Fruit fly (Drosophila melanogaster) whole organism, embryonic: ENCODE results near the gene CG8135.

Experiments
- Adf1 ChIP-seq: fragments of 200-800 bp; sonication (Bioruptor generic); IDR thresholded peaks from 2 replicates; pipeline ENCODE4 v1.3.6; 2022; ENCODE audit warnings: missing biosample characterization, missing genetic modification characterization
- Blimp-1 ChIP-seq: fragments of 200-800 bp; sonication (Bioruptor generic); optimal IDR thresholded peaks from 3 replicates; lab custom pipeline; 2018; ENCODE audit warnings: missing biosample characterization, missing genetic modification characterization, mild to moderate bottlenecking, moderate library complexity, missing genetic modification reagents
- CG10209 ChIP-seq: fragments of 200-800 bp; sonication (Bioruptor generic); optimal IDR thresholded peaks from 3 replicates; lab custom pipeline; 2017; ENCODE audit warnings: missing biosample characterization, mild to moderate bottlenecking, missing genetic modification characterization, missing genetic modification reagents
- CG10543 ChIP-seq: fragments of 200-800 bp; sonication (Bioruptor generic); optimal IDR thresholded peaks from 3 replicates; lab custom pipeline; 2017; ENCODE audit warnings: missing biosample characterization, mild to moderate bottlenecking, missing genetic modification characterization, moderate library complexity
- CG11696 ChIP-seq: fragments of 200-800 bp; sonication (Bioruptor generic); IDR thresholded peaks from 2 replicates; pipeline ENCODE4 v1.3.6; 2022; ENCODE audit warnings: missing biosample characterization, missing genetic modification characterization
- CG12942 ChIP-seq: fragments of 200-800 bp; sonication (Bioruptor generic); optimal IDR thresholded peaks from 3 replicates; lab custom pipeline; 2016; ENCODE audit warnings: missing biosample characterization, missing genetic modification characterization
- CG13424 ChIP-seq: fragments of 200-800 bp; sonication (Bioruptor generic); optimal IDR thresholded peaks from 2 replicates; lab custom pipeline; 2019; ENCODE audit warnings: missing biosample characterization, mild to moderate bottlenecking, missing genetic modification characterization, moderate library complexity
- CG13624 ChIP-seq: fragments of 200-800 bp; sonication (Bioruptor generic); optimal IDR thresholded peaks from 2 replicates; lab custom pipeline; 2016; ENCODE audit warnings: missing biosample characterization, missing genetic modification characterization
- CG14965 ChIP-seq: fragments of 200-800 bp; sonication (Bioruptor generic); optimal IDR thresholded peaks from 2 replicates; lab custom pipeline; 2016; ENCODE audit warnings: missing biosample characterization, missing genetic modification characterization, borderline replicate concordance
- CG15479 ChIP-seq: fragments of 200-800 bp; sonication (Bioruptor generic); optimal IDR thresholded peaks from 3 replicates; lab custom pipeline; 2019; ENCODE audit warnings: missing biosample characterization, mild to moderate bottlenecking, missing genetic modification characterization, moderate library complexity
- CG15514 ChIP-seq: fragments of 200-800 bp; sonication (Bioruptor generic); optimal IDR thresholded peaks from 3 replicates; lab custom pipeline; 2017; ENCODE audit warnings: missing biosample characterization, missing genetic modification characterization, mild to moderate bottlenecking, moderate library complexity, missing genetic modification reagents
- CG1647 ChIP-seq: fragments of 200-800 bp; sonication (Bioruptor generic); optimal IDR thresholded peaks from 3 replicates; lab custom pipeline; 2016; ENCODE audit warnings: missing biosample characterization, missing genetic modification characterization
- CG2120 ChIP-seq: fragments of 200-800 bp; sonication (Bioruptor generic); optimal IDR thresholded peaks from 3 replicates; lab custom pipeline; 2016; ENCODE audit warnings: missing biosample characterization, missing genetic modification characterization
- CG2129 ChIP-seq: fragments of 200-800 bp; sonication (Bioruptor generic); IDR thresholded peaks from 2 replicates; pipeline ENCODE4 v1.3.6; 2022; ENCODE audit warnings: missing biosample characterization, missing genetic modification characterization; ENCODE audit not compliant: partially characterized antibody
- CG4282 ChIP-seq: fragments of 200-800 bp; sonication (Bioruptor generic); optimal IDR thresholded peaks from 2 replicates; lab custom pipeline; 2016; ENCODE audit warnings: missing biosample characterization, missing genetic modification characterization
- CG4328 ChIP-seq: fragments of 200-800 bp; sonication (Bioruptor generic); optimal IDR thresholded peaks from 3 replicates; lab custom pipeline; 2017; ENCODE audit warnings: missing biosample characterization, missing genetic modification reagents, missing genetic modification characterization
- CG4820 ChIP-seq: fragments of 200-800 bp; sonication (Bioruptor generic); optimal IDR thresholded peaks from 3 replicates; lab custom pipeline; 2016; ENCODE audit warnings: missing biosample characterization, missing genetic modification characterization
- CG5953 ChIP-seq: fragments of 200-800 bp; sonication (Bioruptor generic); IDR thresholded peaks from 2 replicates; pipeline ENCODE4 v1.3.6; 2022; ENCODE audit warnings: missing biosample characterization, missing genetic modification characterization
- CG8281 ChIP-seq: fragments of 200-800 bp; sonication (Bioruptor generic); optimal IDR thresholded peaks from 2 replicates; lab custom pipeline; 2018; ENCODE audit warnings: missing biosample characterization, mild to moderate bottlenecking, missing genetic modification characterization, moderate library complexity
- CG9876 ChIP-seq: fragments of 200-800 bp; sonication (Bioruptor generic); optimal IDR thresholded peaks from 2 replicates; lab custom pipeline; 2016; ENCODE audit warnings: missing biosample characterization, missing genetic modification characterization
- CrebB ChIP-seq: fragments of 200-800 bp; sonication (Bioruptor generic); optimal IDR thresholded peaks from 3 replicates; lab custom pipeline; 2018; ENCODE audit warnings: missing biosample characterization, mild to moderate bottlenecking, missing genetic modification characterization
- Dek ChIP-seq: fragments of 200-800 bp; sonication (Bioruptor generic); optimal IDR thresholded peaks from 3 replicates; lab custom pipeline; 2019; ENCODE audit warnings: missing biosample characterization, mild to moderate bottlenecking, missing genetic modification characterization, moderate library complexity
- Dip3 ChIP-seq: fragments of 200-800 bp; sonication (Bioruptor generic); optimal IDR thresholded peaks from 3 replicates; lab custom pipeline; 2016; ENCODE audit warnings: missing biosample characterization, missing genetic modification characterization
- HHEX ChIP-seq: fragments of 200-800 bp; sonication (Bioruptor generic); optimal IDR thresholded peaks from 3 replicates; lab custom pipeline; 2017; ENCODE audit warnings: missing biosample characterization, mild to moderate bottlenecking, missing genetic modification characterization, missing genetic modification reagents
- HLH3B ChIP-seq: fragments of 200-800 bp; sonication (Bioruptor generic); IDR thresholded peaks from 2 replicates; pipeline ENCODE4 v1.3.6; 2022; ENCODE audit warnings: missing biosample characterization, missing genetic modification characterization
- HmgZ ChIP-seq: fragments of 200-800 bp; sonication (Bioruptor generic); optimal IDR thresholded peaks from 2 replicates; lab custom pipeline; 2018; ENCODE audit warnings: missing biosample characterization, mild to moderate bottlenecking, missing genetic modification characterization
- Ptx1 ChIP-seq: fragments of 200-800 bp; sonication (Bioruptor generic); IDR thresholded peaks from 2 replicates; pipeline ENCODE4 v1.3.6; 2022; ENCODE audit warnings: missing biosample characterization, missing genetic modification characterization
- Ravus ChIP-seq: fragments of 200-800 bp; sonication (Bioruptor generic); IDR thresholded peaks from 2 replicates; pipeline ENCODE4 v1.3.6; 2022; ENCODE audit warnings: missing biosample characterization, missing genetic modification characterization
- ash1 ChIP-seq: fragments of 200-800 bp; sonication (Bioruptor generic); optimal IDR thresholded peaks from 2 replicates; lab custom pipeline; 2018; ENCODE audit warnings: missing biosample characterization, mild to moderate bottlenecking, missing genetic modification characterization
- cg ChIP-seq: fragments of 200-800 bp; sonication (Bioruptor generic); optimal IDR thresholded peaks from 3 replicates; lab custom pipeline; 2019; ENCODE audit warnings: missing biosample characterization, mild to moderate bottlenecking, missing genetic modification characterization, moderate library complexity
- da ChIP-seq: fragments of 200-800 bp; sonication (Bioruptor generic); optimal IDR thresholded peaks from 2 replicates; lab custom pipeline; 2016; ENCODE audit warnings: missing biosample characterization, missing genetic modification characterization
- dmrt11E ChIP-seq: fragments of 200-800 bp; sonication (Bioruptor generic); optimal IDR thresholded peaks from 3 replicates; lab custom pipeline; 2018; ENCODE audit warnings: missing biosample characterization, mild to moderate bottlenecking, missing genetic modification characterization, moderate library complexity
- exex ChIP-seq: fragments of 200-800 bp; sonication (Bioruptor generic); optimal IDR thresholded peaks from 4 replicates; lab custom pipeline; 2018; ENCODE audit warnings: missing biosample characterization, mild to moderate bottlenecking, missing genetic modification characterization, moderate library complexity
- fd96Cb ChIP-seq: fragments of 200-800 bp; sonication (Bioruptor generic); optimal IDR thresholded peaks from 2 replicates; lab custom pipeline; 2018; ENCODE audit warnings: missing biosample characterization, mild to moderate bottlenecking, missing genetic modification characterization, moderate library complexity
- gsb-n ChIP-seq: fragments of 200-800 bp; sonication (Bioruptor generic); optimal IDR thresholded peaks from 3 replicates; lab custom pipeline; 2018; ENCODE audit warnings: missing biosample characterization, mild to moderate bottlenecking, missing genetic modification characterization
- hbn ChIP-seq: fragments of 200-800 bp; sonication (Bioruptor generic); IDR thresholded peaks from 2 replicates; pipeline ENCODE4 v1.3.6; 2022; ENCODE audit warnings: missing biosample characterization, missing genetic modification characterization; ENCODE audit not compliant: partially characterized antibody
- jing ChIP-seq: fragments of 200-800 bp; sonication (Bioruptor generic); optimal IDR thresholded peaks from 2 replicates; lab custom pipeline; 2018; ENCODE audit warnings: missing biosample characterization, mild to moderate bottlenecking, missing genetic modification characterization
- jumu ChIP-seq: fragments of 200-800 bp; sonication (Bioruptor generic); optimal IDR thresholded peaks from 3 replicates; lab custom pipeline; 2016; ENCODE audit warnings: missing biosample characterization, missing genetic modification characterization
- kni ChIP-seq: fragments of 200-800 bp; sonication (Bioruptor generic); optimal IDR thresholded peaks from 3 replicates; lab custom pipeline; 2017; ENCODE audit warnings: mild to moderate bottlenecking, missing biosample characterization, missing genetic modification reagents, missing genetic modification characterization
- maf-S ChIP-seq: fragments of 200-800 bp; sonication (Bioruptor generic); optimal IDR thresholded peaks from 2 replicates; lab custom pipeline; 2016; ENCODE audit warnings: missing biosample characterization, missing genetic modification characterization
- nerfin-1 ChIP-seq: fragments of 200-800 bp; sonication (Bioruptor generic); optimal IDR thresholded peaks from 3 replicates; lab custom pipeline; 2019; ENCODE audit warnings: missing biosample characterization, mild to moderate bottlenecking, missing genetic modification characterization, moderate library complexity
- nmo ChIP-seq: fragments of 200-800 bp; sonication (Bioruptor generic); optimal IDR thresholded peaks from 2 replicates; lab custom pipeline; 2018; ENCODE audit warnings: missing biosample characterization, mild to moderate bottlenecking, missing genetic modification characterization, moderate library complexity
- peb ChIP-seq: fragments of 200-800 bp; sonication (Bioruptor generic); IDR thresholded peaks from 2 replicates; pipeline ENCODE4 v1.3.6; 2022; ENCODE audit warnings: missing biosample characterization, missing genetic modification characterization
- pzg ChIP-seq: fragments of 200-800 bp; sonication (Bioruptor generic); optimal IDR thresholded peaks from 3 replicates; lab custom pipeline; 2018; ENCODE audit warnings: missing biosample characterization, mild to moderate bottlenecking, missing genetic modification characterization, moderate library complexity
- sc ChIP-seq, 3 experiments: fragments of >200 bp in 2 of 3; fragments of 200-800 bp in 1 of 3; sonication (Bioruptor generic) in 1 of 3; optimal IDR thresholded peaks; 2 replicates in 2 of 3; 3 replicates in 1 of 3; lab custom pipeline; 2017; ENCODE audit warnings: mild to moderate bottlenecking in 1 of 3, missing biosample characterization in 1 of 3, missing genetic modification characterization in 1 of 3, missing genetic modification reagents in 1 of 3
- sqz ChIP-seq: fragments of 200-800 bp; sonication (Bioruptor generic); optimal IDR thresholded peaks from 3 replicates; lab custom pipeline; 2018; ENCODE audit warnings: missing biosample characterization, mild to moderate bottlenecking, missing genetic modification characterization
- sug ChIP-seq: fragments of 200-800 bp; optimal IDR thresholded peaks from 2 replicates; lab custom pipeline; 2019; ENCODE audit warnings: missing biosample characterization, mild to moderate bottlenecking, missing genetic modification characterization, moderate library complexity
- usp ChIP-seq: fragments of >200 bp; optimal IDR thresholded peaks from 2 replicates; lab custom pipeline; 2017; ENCODE audit warnings: missing biosample characterization, missing genetic modification characterization
- zfh2 ChIP-seq: fragments of 200-800 bp; sonication (Bioruptor generic); optimal IDR thresholded peaks from 2 replicates; lab custom pipeline; 2016; ENCODE audit warnings: missing biosample characterization, missing genetic modification characterization

Gene CG8135

dm6 chr3R:9399951-9400392 lies 4.2 kb upstream of the CG8135 start, which contains the start of gene CG34117 (continued):
- TF ChIP-seq CG4820, result peak; percentile 63
- peak; percentile 85 for TF ChIP-seq Dek (tag; lab: Kevin White, UChicago)
- peak; percentile 83 for TF ChIP-seq sug
- TF ChIP-seq cg (GFP tag; lab: Kevin White, UChicago), result no peak
- TF ChIP-seq zfh2, result peak; percentile 54
- no peak for TF ChIP-seq ash1 (GFP tag; lab: Kevin White, UChicago)
- TF ChIP-seq jing (GFP tag; lab: Kevin White, UChicago), result peak; percentile 22
- no peak; the same call in 1 of the 2 replicates for TF ChIP-seq CG5953 (GFP tag; lab: Robert Waterston, UW)
- no peak for TF ChIP-seq CG15479 (GFP tag; lab: Kevin White, UChicago)
- TF ChIP-seq gsb-n (tag; lab: Kevin White, UChicago), result peak; percentile 75
- TF ChIP-seq CG12942 (GFP tag; lab: Kevin White, UChicago), result peak; percentile 76
- TF ChIP-seq CG4328, result peak; percentile 71
- peak; percentile 60 for TF ChIP-seq CG11696
- TF ChIP-seq CG1647 (GFP tag; lab: Kevin White, UChicago), result peak; percentile 58
- TF ChIP-seq CrebB, result peak; percentile 65
- TF ChIP-seq Ptx1, result peak; percentile 86
- peak; percentile 81 for TF ChIP-seq HLH3B (GFP tag; lab: Robert Waterston, UW)
- peak; percentile 53 for TF ChIP-seq Dip3 (GFP tag; lab: Kevin White, UChicago)
- peak; percentile 54; the same call in 1 of the 2 replicates for TF ChIP-seq Adf1 (GFP tag; lab: Robert Waterston, UW)
- TF ChIP-seq CG15514 (GFP tag; lab: Kevin White, UChicago), result peak; percentile 67
- TF ChIP-seq nmo (GFP tag; lab: Kevin White, UChicago), result peak; percentile 79
- TF ChIP-seq CG9876, result no peak
- peak; percentile 43 for TF ChIP-seq CG8281 (tag; lab: Kevin White, UChicago)
- no peak for TF ChIP-seq CG14965 (GFP tag; lab: Kevin White, UChicago)
- TF ChIP-seq fd96Cb (tag; lab: Kevin White, UChicago), result peak; percentile 72
- peak; percentile 50 for TF ChIP-seq pzg (GFP tag; lab: Kevin White, UChicago)
- TF ChIP-seq Ravus (GFP tag; lab: Robert Waterston, UW), result peak; percentile 31
- no peak for TF ChIP-seq sc (optimal IDR thresholded peaks at IDR 0.05; lab: Kevin White, UChicago)
- TF ChIP-seq sc (GFP tag; optimal IDR thresholded peaks at IDR 0.05; lab: Kevin White, UChicago), result peak; percentile 58
- TF ChIP-seq CG13624 (GFP tag; lab: Kevin White, UChicago), result peak; percentile 71
- TF ChIP-seq kni (GFP tag; lab: Kevin White, UChicago), result no peak
- TF ChIP-seq CG10543, result peak; percentile 71
- peak; percentile 25 for TF ChIP-seq jumu (GFP tag; lab: Kevin White, UChicago)
- peak; percentile 76 for TF ChIP-seq dmrt11E (tag; lab: Kevin White, UChicago)
- no peak for TF ChIP-seq da
- peak; percentile 58 for TF ChIP-seq sqz (GFP tag; lab: Kevin White, UChicago)
- TF ChIP-seq HHEX, result peak; percentile 74
- TF ChIP-seq CG13424 (tag; lab: Kevin White, UChicago), result peak; percentile 82
- TF ChIP-seq usp, result no peak
- TF ChIP-seq CG2129 (GFP tag; lab: Robert Waterston, UW), result no peak
- peak; percentile 50 for TF ChIP-seq maf-S (GFP tag; lab: Kevin White, UChicago)
- no peak for TF ChIP-seq CG4282 (GFP tag; lab: Kevin White, UChicago)
- TF ChIP-seq CG2120 (GFP tag; lab: Kevin White, UChicago), result peak; percentile 87
- TF ChIP-seq peb, result 0 out of 2 replicates have a peak, but pooled peaks have one; percentile 16
- no peak for TF ChIP-seq hbn
- peak; percentile 77 for TF ChIP-seq nerfin-1 (tag; lab: Kevin White, UChicago)
- peak; percentile 59 for TF ChIP-seq exex
- TF ChIP-seq HmgZ, result peak; percentile 85
- peak; percentile 76 for TF ChIP-seq Blimp-1 (GFP tag; lab: Kevin White, UChicago)
- TF ChIP-seq CG10209 (GFP tag; lab: Kevin White, UChicago), result peak; percentile 77
